Fruit fly (Drosophila melanogaster) whole organism, embryonic: ENCODE data around the gene Usp14.

Experiments used
- Atf6 ChIP-seq: fragments of 200-800 bp; sonication (Bioruptor generic); IDR thresholded peaks from 2 replicates; pipeline ENCODE4 v1.3.6; 2022; ENCODE audit warnings: missing biosample characterization, missing genetic modification characterization
- Bgb ChIP-seq: fragments of 200-800 bp; sonication (Bioruptor generic); IDR thresholded peaks from 2 replicates; pipeline ENCODE4 v1.3.6; 2022; ENCODE audit warnings: missing biosample characterization, missing genetic modification characterization; ENCODE audit not compliant: partially characterized antibody
- Bteb2 ChIP-seq: fragments of 200-800 bp; sonication (Bioruptor generic); optimal IDR thresholded peaks from 2 replicates; lab custom pipeline; 2016; ENCODE audit warnings: missing biosample characterization, missing genetic modification characterization
- CG10431 ChIP-seq: fragments of 200-800 bp; sonication (Bioruptor generic); optimal IDR thresholded peaks from 3 replicates; lab custom pipeline; 2018; ENCODE audit warnings: missing biosample characterization, mild to moderate bottlenecking, missing genetic modification characterization
- CG11560 ChIP-seq: fragments of 200-800 bp; sonication (Bioruptor generic); IDR thresholded peaks from 3 replicates; pipeline ENCODE4 v1.3.6; 2022; ENCODE audit warnings: missing biosample characterization, missing genetic modification characterization
- CG12299 ChIP-seq: fragments of 200-800 bp; sonication (Bioruptor generic); optimal IDR thresholded peaks from 2 replicates; lab custom pipeline; 2018; ENCODE audit warnings: missing biosample characterization, mild to moderate bottlenecking, missing genetic modification characterization
- CG12659 ChIP-seq: fragments of 200-800 bp; sonication (Bioruptor generic); optimal IDR thresholded peaks from 3 replicates; lab custom pipeline; 2017; ENCODE audit warnings: mild to moderate bottlenecking, missing biosample characterization, missing genetic modification reagents, missing genetic modification characterization
- CG15514 ChIP-seq: fragments of 200-800 bp; sonication (Bioruptor generic); optimal IDR thresholded peaks from 3 replicates; lab custom pipeline; 2017; ENCODE audit warnings: missing biosample characterization, missing genetic modification characterization, mild to moderate bottlenecking, moderate library complexity, missing genetic modification reagents
- CG1647 ChIP-seq: fragments of 200-800 bp; sonication (Bioruptor generic); optimal IDR thresholded peaks from 3 replicates; lab custom pipeline; 2016; ENCODE audit warnings: missing biosample characterization, missing genetic modification characterization
- CG30020 ChIP-seq: fragments of 200-800 bp; optimal IDR thresholded peaks from 2 replicates; lab custom pipeline; 2019; ENCODE audit warnings: missing biosample characterization, mild to moderate bottlenecking, missing genetic modification characterization, moderate library complexity
- CG30403 ChIP-seq: fragments of 200-800 bp; sonication (Bioruptor generic); optimal IDR thresholded peaks from 3 replicates; lab custom pipeline; 2016; ENCODE audit warnings: missing biosample characterization, missing genetic modification characterization
- CG31365 ChIP-seq: fragments of 200-800 bp; sonication (Bioruptor generic); optimal IDR thresholded peaks from 2 replicates; lab custom pipeline; 2018; ENCODE audit warnings: missing biosample characterization, mild to moderate bottlenecking, missing genetic modification characterization
- CG3995 ChIP-seq: fragments of 200-800 bp; sonication (Bioruptor generic); optimal IDR thresholded peaks from 3 replicates; lab custom pipeline; 2016; ENCODE audit warnings: missing biosample characterization, missing genetic modification characterization
- CG7271 ChIP-seq: fragments of 200-800 bp; sonication (Bioruptor generic); optimal IDR thresholded peaks from 2 replicates; lab custom pipeline; 2018; ENCODE audit warnings: missing biosample characterization, mild to moderate bottlenecking, missing genetic modification characterization, moderate library complexity
- CG7357 ChIP-seq: fragments of 200-800 bp; sonication (Bioruptor generic); IDR thresholded peaks from 3 replicates; pipeline ENCODE4 v1.3.6; 2022; ENCODE audit warnings: missing biosample characterization, missing genetic modification characterization
- CG8290 ChIP-seq, 3 experiments: fragments of 200-800 bp; sonication (Bioruptor generic); optimal IDR thresholded peaks; 2 replicates each; lab custom pipeline; 2016 to 2019; ENCODE audit warnings: missing biosample characterization in 3 of 3, missing genetic modification characterization in 3 of 3, mild to moderate bottlenecking in 2 of 3, moderate library complexity in 1 of 3
- CG9932 ChIP-seq: fragments of 200-800 bp; sonication (Bioruptor generic); IDR thresholded peaks from 2 replicates; pipeline ENCODE4 v1.3.6; 2022; ENCODE audit warnings: missing biosample characterization, missing genetic modification characterization
- Deaf1 ChIP-seq: fragments of 200-800 bp; optimal IDR thresholded peaks from 3 replicates; lab custom pipeline; 2019; ENCODE audit warnings: missing biosample characterization, mild to moderate bottlenecking, missing genetic modification characterization, moderate library complexity
- Dref ChIP-seq: fragments of 200-800 bp; sonication (Bioruptor generic); IDR thresholded peaks from 2 replicates; pipeline ENCODE4 v1.3.6; 2022; ENCODE audit warnings: missing biosample characterization, missing genetic modification characterization
- Fer1 ChIP-seq: fragments of 200-800 bp; sonication (Bioruptor generic); optimal IDR thresholded peaks from 2 replicates; lab custom pipeline; 2017; ENCODE audit warnings: missing biosample characterization, mild to moderate bottlenecking, missing genetic modification characterization
- HmgZ ChIP-seq: fragments of 200-800 bp; sonication (Bioruptor generic); optimal IDR thresholded peaks from 2 replicates; lab custom pipeline; 2018; ENCODE audit warnings: missing biosample characterization, mild to moderate bottlenecking, missing genetic modification characterization
- Hsf ChIP-seq: fragments of 200-800 bp; sonication (Bioruptor generic); optimal IDR thresholded peaks from 3 replicates; lab custom pipeline; 2016; ENCODE audit warnings: missing biosample characterization, missing genetic modification characterization
- MBD-R2 ChIP-seq: fragments of 200-800 bp; sonication (Bioruptor generic); IDR thresholded peaks from 2 replicates; pipeline ENCODE4 v1.3.6; 2022; ENCODE audit warnings: missing biosample characterization, missing genetic modification characterization
- MESR4 ChIP-seq: fragments of 200-800 bp; sonication (Bioruptor generic); optimal IDR thresholded peaks from 2 replicates; lab custom pipeline; 2018; ENCODE audit warnings: missing biosample characterization, mild to moderate bottlenecking, missing genetic modification characterization, moderate library complexity
- Myb ChIP-seq: fragments of 200-800 bp; sonication (Bioruptor generic); optimal IDR thresholded peaks from 2 replicates; lab custom pipeline; 2016; ENCODE audit warnings: missing biosample characterization, missing genetic modification characterization
- NfI ChIP-seq: fragments of 200-800 bp; sonication (Bioruptor generic); optimal IDR thresholded peaks from 3 replicates; lab custom pipeline; 2018; ENCODE audit warnings: missing biosample characterization, mild to moderate bottlenecking, missing genetic modification characterization, moderate library complexity
- Sox102F ChIP-seq: fragments of 200-800 bp; sonication (Bioruptor generic); optimal IDR thresholded peaks from 2 replicates; lab custom pipeline; 2018; ENCODE audit warnings: missing biosample characterization, mild to moderate bottlenecking, missing genetic modification characterization, moderate library complexity
- Sry-β ChIP-seq: fragments of 200-800 bp; sonication (Bioruptor generic); optimal IDR thresholded peaks from 2 replicates; lab custom pipeline; 2018; ENCODE audit warnings: missing biosample characterization, mild to moderate bottlenecking, missing genetic modification characterization, moderate library complexity
- Vsx1 ChIP-seq: fragments of 200-800 bp; sonication (Bioruptor generic); optimal IDR thresholded peaks from 2 replicates; lab custom pipeline; 2017; ENCODE audit warnings: missing biosample characterization, mild to moderate bottlenecking, missing genetic modification characterization, missing genetic modification reagents
- corto ChIP-seq: fragments of 200-800 bp; sonication (Bioruptor generic); optimal IDR thresholded peaks from 2 replicates; lab custom pipeline; 2016; ENCODE audit warnings: missing biosample characterization, mild to moderate bottlenecking, missing genetic modification characterization, moderate library complexity
- da ChIP-seq: fragments of 200-800 bp; sonication (Bioruptor generic); optimal IDR thresholded peaks from 2 replicates; lab custom pipeline; 2016; ENCODE audit warnings: missing biosample characterization, missing genetic modification characterization
- eve ChIP-seq, 2 experiments: fragments of >200 bp; optimal IDR thresholded peaks; 2 replicates each; lab custom pipeline; 2017; ENCODE audit warnings: missing biosample characterization in 2 of 2, missing genetic modification characterization in 2 of 2
- gsb-n ChIP-seq: fragments of 200-800 bp; sonication (Bioruptor generic); optimal IDR thresholded peaks from 3 replicates; lab custom pipeline; 2018; ENCODE audit warnings: missing biosample characterization, mild to moderate bottlenecking, missing genetic modification characterization
- hb ChIP-seq: fragments of 200-800 bp; sonication (Bioruptor generic); IDR thresholded peaks from 3 replicates; pipeline ENCODE4 v1.3.6; 2022; ENCODE audit warnings: missing biosample characterization, missing genetic modification characterization; ENCODE audit not compliant: partially characterized antibody
- ind ChIP-seq: fragments of 200-800 bp; sonication (Bioruptor generic); optimal IDR thresholded peaks from 3 replicates; lab custom pipeline; 2016; ENCODE audit warnings: missing biosample characterization, missing genetic modification characterization
- inv ChIP-seq: fragments of 200-800 bp; sonication (Bioruptor generic); IDR thresholded peaks from 2 replicates; pipeline ENCODE4 v1.3.6; 2022; ENCODE audit warnings: missing biosample characterization, missing genetic modification characterization; ENCODE audit not compliant: partially characterized antibody
- kay ChIP-seq: fragments of 200-800 bp; sonication (Bioruptor generic); optimal IDR thresholded peaks from 2 replicates; lab custom pipeline; 2016; ENCODE audit warnings: missing biosample characterization, missing genetic modification characterization
- pb ChIP-seq: fragments of 200-800 bp; sonication (Bioruptor generic); optimal IDR thresholded peaks from 3 replicates; lab custom pipeline; 2016; ENCODE audit warnings: missing biosample characterization, missing genetic modification characterization
- pfk ChIP-seq: fragments of 200-800 bp; sonication (Bioruptor generic); optimal IDR thresholded peaks from 2 replicates; lab custom pipeline; 2018; ENCODE audit warnings: missing biosample characterization, mild to moderate bottlenecking, missing genetic modification characterization, moderate library complexity
- pros ChIP-seq: fragments of 200-800 bp; sonication (Bioruptor generic); optimal IDR thresholded peaks from 3 replicates; lab custom pipeline; 2019; ENCODE audit warnings: missing biosample characterization, mild to moderate bottlenecking, missing genetic modification characterization, moderate library complexity
- pzg ChIP-seq: fragments of 200-800 bp; sonication (Bioruptor generic); optimal IDR thresholded peaks from 3 replicates; lab custom pipeline; 2018; ENCODE audit warnings: missing biosample characterization, mild to moderate bottlenecking, missing genetic modification characterization, moderate library complexity
- row ChIP-seq: fragments of 200-800 bp; sonication (Bioruptor generic); IDR thresholded peaks from 3 replicates; pipeline ENCODE4 v1.3.6; 2022; ENCODE audit warnings: missing biosample characterization, missing genetic modification characterization
- seq ChIP-seq: fragments of 200-800 bp; sonication (Bioruptor generic); IDR thresholded peaks from 2 replicates; pipeline ENCODE4 v1.3.6; 2022; ENCODE audit warnings: missing biosample characterization, missing genetic modification characterization
- sqz ChIP-seq: fragments of 200-800 bp; sonication (Bioruptor generic); optimal IDR thresholded peaks from 3 replicates; lab custom pipeline; 2018; ENCODE audit warnings: missing biosample characterization, mild to moderate bottlenecking, missing genetic modification characterization
- ssp ChIP-seq: fragments of 200-800 bp; sonication (Bioruptor generic); IDR thresholded peaks from 2 replicates; pipeline ENCODE4 v1.3.6; 2022; ENCODE audit warnings: missing biosample characterization, missing genetic modification characterization
- tna ChIP-seq: fragments of 200-800 bp; sonication (Bioruptor generic); IDR thresholded peaks from 2 replicates; pipeline ENCODE4 v1.3.6; 2022; ENCODE audit warnings: missing biosample characterization, missing genetic modification characterization; ENCODE audit not compliant: partially characterized antibody
- trem ChIP-seq: fragments of 200-800 bp; optimal IDR thresholded peaks from 3 replicates; lab custom pipeline; 2019; ENCODE audit warnings: missing biosample characterization, mild to moderate bottlenecking, missing genetic modification characterization, moderate library complexity
- vnd ChIP-seq: fragments of 200-800 bp; sonication (Bioruptor generic); IDR thresholded peaks from 3 replicates; pipeline ENCODE4 v1.3.6; 2022; ENCODE audit warnings: missing biosample characterization, missing genetic modification characterization; ENCODE audit not compliant: partially characterized antibody
- wdn ChIP-seq: fragments of 200-800 bp; sonication (Bioruptor generic); IDR thresholded peaks from 2 replicates; pipeline ENCODE4 v1.3.6; 2022; ENCODE audit warnings: missing biosample characterization, missing genetic modification characterization
- z ChIP-seq: fragments of 200-800 bp; sonication (Bioruptor generic); IDR thresholded peaks from 3 replicates; pipeline ENCODE4 v1.3.6; 2022; ENCODE audit warnings: missing biosample characterization, missing genetic modification characterization

Usp14 gene

DNA sequence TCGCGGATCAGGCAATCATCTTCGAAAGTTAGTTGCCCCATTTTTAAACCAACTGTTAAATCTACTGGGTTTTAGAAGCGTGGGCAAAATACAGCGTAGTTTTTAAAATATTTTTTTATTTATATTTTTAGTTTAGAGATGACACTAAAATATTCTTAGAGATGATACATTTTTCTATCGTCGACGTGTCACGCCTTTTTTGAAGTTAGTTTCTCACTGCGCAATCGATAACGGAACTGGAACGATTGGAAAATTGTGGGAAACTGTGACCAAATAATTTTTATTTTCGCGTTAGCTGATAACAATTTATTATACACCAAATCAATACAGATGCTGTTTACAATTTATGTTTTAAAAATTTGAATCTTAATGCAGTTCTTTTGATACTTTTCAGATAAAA is 35.5 kb downstream of the Usp14 start, which contains the start of gene Utx (continued):
- TF ChIP-seq CG8290 (GFP tag; optimal IDR thresholded peaks at IDR 0.05; lab: Kevin White, UChicago): peak; percentile 5
- no peak for TF ChIP-seq CG8290 (tag; optimal IDR thresholded peaks at IDR 0.05; lab: Kevin White, UChicago)
- TF ChIP-seq Myb (GFP tag; lab: Kevin White, UChicago): peak; percentile 71
- TF ChIP-seq CG11560 (tag; lab: Robert Waterston, UW): no peak
- no peak for TF ChIP-seq pb (GFP tag; lab: Kevin White, UChicago)
- no peak for TF ChIP-seq z (GFP tag; lab: Robert Waterston, UW)
- peak; percentile 3 for TF ChIP-seq HmgZ
- TF ChIP-seq Fer1: no peak
- TF ChIP-seq CG12299: no peak
- TF ChIP-seq Hsf (GFP tag; lab: Kevin White, UChicago): no peak
- peak; percentile 93 for TF ChIP-seq pfk
- TF ChIP-seq CG12659 (GFP tag; lab: Kevin White, UChicago): peak; percentile 45
- peak; percentile 87 for TF ChIP-seq row (GFP tag; lab: Robert Waterston, UW)
- TF ChIP-seq CG9932 (GFP tag; lab: Robert Waterston, UW): no peak; the same call in 1 of the 2 replicates
- TF ChIP-seq hb (GFP tag; lab: Robert Waterston, UW): peak; percentile 53; the same call in 2 of the 3 replicates
- no peak for TF ChIP-seq eve (GFP tag; optimal IDR thresholded peaks at IDR 0.05; lab: Kevin White, UChicago)
- peak; percentile 77 for TF ChIP-seq pzg
- peak; percentile 49 for TF ChIP-seq trem
- no peak for TF ChIP-seq Sry-β (GFP tag; lab: Kevin White, UChicago)
- TF ChIP-seq tna (GFP tag; lab: Robert Waterston, UW): peak; percentile 69
- TF ChIP-seq CG1647 (GFP tag; lab: Kevin White, UChicago): no peak
- no peak for TF ChIP-seq sqz (GFP tag; lab: Kevin White, UChicago)
- TF ChIP-seq CG15514 (GFP tag; lab: Kevin White, UChicago): peak; percentile 67
- no peak for TF ChIP-seq Vsx1
- TF ChIP-seq Deaf1 (tag; lab: Kevin White, UChicago): no peak
- TF ChIP-seq Sox102F (GFP tag; lab: Kevin White, UChicago): no peak
- TF ChIP-seq CG7271 (tag; lab: Kevin White, UChicago): no peak
- no peak for TF ChIP-seq CG31365 (tag; lab: Kevin White, UChicago)
- peak; percentile 76 for TF ChIP-seq vnd (GFP tag; lab: Robert Waterston, UW)
- TF ChIP-seq da (GFP tag; lab: Kevin White, UChicago): no peak
- no peak for TF ChIP-seq pros
- peak; percentile 88 for TF ChIP-seq Bgb
- TF ChIP-seq seq (GFP tag; lab: Robert Waterston, UW): no peak
- TF ChIP-seq CG30020 (tag; lab: Kevin White, UChicago): peak; percentile 96
- no peak for TF ChIP-seq Bteb2 (GFP tag; lab: Kevin White, UChicago)
- no peak for TF ChIP-seq wdn
- peak; percentile 33; the same call in 1 of the 2 replicates for TF ChIP-seq MBD-R2
- TF ChIP-seq gsb-n (tag; lab: Kevin White, UChicago): no peak
- TF ChIP-seq Atf6 (GFP tag; lab: Robert Waterston, UW): no peak
- TF ChIP-seq ssp (GFP tag; lab: Robert Waterston, UW): peak; percentile 94
- peak; percentile 89 for TF ChIP-seq CG7357 (GFP tag; lab: Robert Waterston, UW)
- TF ChIP-seq inv (GFP tag; lab: Robert Waterston, UW): peak; percentile 88
- TF ChIP-seq CG10431 (GFP tag; lab: Kevin White, UChicago): no peak
- peak; percentile 96 for TF ChIP-seq CG3995 (GFP tag; lab: Kevin White, UChicago)
- TF ChIP-seq MESR4 (GFP tag; lab: Kevin White, UChicago): peak; percentile 31
- TF ChIP-seq corto (GFP tag; lab: Kevin White, UChicago): no peak
- no peak for TF ChIP-seq ind
- peak; percentile 80 for TF ChIP-seq Dref (GFP tag; lab: Robert Waterston, UW)
- no peak for TF ChIP-seq NfI (GFP tag; lab: Kevin White, UChicago)
- TF ChIP-seq CG30403 (GFP tag; lab: Kevin White, UChicago): peak; percentile 1
- TF ChIP-seq kay: no peak
